Worm (Caenorhabditis elegans) whole organism, L2 larva: ENCODE measurements around the gene twk-32.

Experiments
- F13H6.1 ChIP-seq: sonication (generic microtip); optimal IDR thresholded peaks from 2 replicates; lab custom pipeline; 2016; ENCODE audit warnings: missing genetic modification characterization, missing compliant biosample characterization
- Y55F3AM.14 ChIP-seq: fragments of 200-800 bp; sonication (Bioruptor generic); optimal IDR thresholded peaks from 2 replicates; lab custom pipeline; 2018; ENCODE audit warnings: mild to moderate bottlenecking, missing genetic modification characterization, missing compliant biosample characterization
- alr-1 ChIP-seq: fragments of 150-350 bp; optimal IDR thresholded peaks from 2 replicates; lab custom pipeline; 2014; ENCODE audit warnings: missing biosample characterization, missing genetic modification characterization
- aly-2 ChIP-seq: fragments of 150-350 bp; optimal IDR thresholded peaks from 2 replicates; lab custom pipeline; 2014; ENCODE audit warnings: missing biosample characterization, missing genetic modification characterization
- ceh-82 ChIP-seq: fragments of 150-350 bp; optimal IDR thresholded peaks from 2 replicates; lab custom pipeline; 2014; ENCODE audit warnings: missing biosample characterization, missing genetic modification characterization
- lin-39 ChIP-seq: fragments of 150-350 bp; optimal IDR thresholded peaks from 2 replicates; lab custom pipeline; 2014; ENCODE audit warnings: missing biosample characterization, missing genetic modification reagents, missing genetic modification characterization
- nhr-11 ChIP-seq: fragments of 150-350 bp; optimal IDR thresholded peaks from 2 replicates; lab custom pipeline; 2014; ENCODE audit warnings: missing biosample characterization, missing genetic modification characterization
- nhr-12 ChIP-seq: fragments of 150-350 bp; optimal IDR thresholded peaks from 2 replicates; lab custom pipeline; 2014; ENCODE audit warnings: missing biosample characterization, missing genetic modification characterization
- nhr-25 ChIP-seq: fragments of 150-350 bp; sonication (generic microtip); optimal IDR thresholded peaks from 3 replicates; lab custom pipeline; 2014; ENCODE audit warnings: missing biosample characterization, missing genetic modification characterization
- nhr-6 ChIP-seq: fragments of 150-350 bp; optimal IDR thresholded peaks from 2 replicates; lab custom pipeline; 2014; ENCODE audit warnings: missing biosample characterization, missing genetic modification characterization
- nhr-77 ChIP-seq: fragments of 150-350 bp; optimal IDR thresholded peaks from 2 replicates; lab custom pipeline; 2014; ENCODE audit warnings: missing biosample characterization, missing genetic modification characterization
- skn-1 ChIP-seq: sonication (generic microtip); optimal IDR thresholded peaks from 2 replicates; lab custom pipeline; 2017; ENCODE audit warnings: missing biosample characterization, missing genetic modification characterization
- snpc-4 ChIP-seq: fragments of 150-350 bp; optimal IDR thresholded peaks from 2 replicates; lab custom pipeline; 2014; ENCODE audit warnings: missing biosample characterization, missing genetic modification characterization
- unc-62 ChIP-seq: fragments of 150-350 bp; optimal IDR thresholded peaks from 2 replicates; lab custom pipeline; 2014; ENCODE audit warnings: missing biosample characterization, missing genetic modification reagents, missing genetic modification characterization

ce11 chrV:13782190-13782589 lies 14.3 kb upstream of the twk-32 start, which contains the start of gene decr-1.1:
- TF ChIP-seq aly-2 (tag; lab: Kevin White, UChicago) (no peak), nhr-12 (tag; lab: Kevin White, UChicago) (no peak), nhr-11 (tag; lab: Kevin White, UChicago) (no peak), nhr-6 (tag; lab: Kevin White, UChicago) (no peak), Y55F3AM.14 (GFP tag; lab: Kevin White, UChicago) (no peak), nhr-25 (tag; lab: Kevin White, UChicago) (no peak), skn-1 (tag; lab: Kevin White, UChicago) (no peak), ceh-82 (tag; lab: Kevin White, UChicago) (no peak), snpc-4 (tag; lab: Kevin White, UChicago) (no peak), unc-62 (no peak), lin-39 (tag; lab: Kevin White, UChicago) (no peak), nhr-77 (tag; lab: Kevin White, UChicago) (no peak), F13H6.1 (no peak), alr-1 (tag; lab: Kevin White, UChicago) (no peak)
